Fruit fly (Drosophila melanogaster) whole organism: ENCODE measurements around the gene CG45061.

Experiments
- CG8478 ChIP-seq: fragments of >200 bp; optimal IDR thresholded peaks from 2 replicates; lab custom pipeline; 2018; ENCODE audit warnings: inconsistent platforms
- EcR ChIP-seq, 2 experiments: fragments of >200 bp; optimal IDR thresholded peaks; 2 replicates each; lab custom pipeline; 2017; ENCODE audit warnings: missing biosample characterization in 2 of 2, missing genetic modification characterization in 2 of 2, missing genetic modification reagents in 2 of 2
- pan ChIP-seq: fragments of >200 bp; optimal IDR thresholded peaks from 2 replicates; lab custom pipeline; 2017
- usp ChIP-seq: fragments of >200 bp; optimal IDR thresholded peaks from 2 replicates; lab custom pipeline; 2017; ENCODE audit warnings: missing biosample characterization, missing genetic modification characterization, mixed read lengths

- TF ChIP-seq EcR (GFP tag; optimal IDR thresholded peaks at IDR 0.05; lab: Kevin White, UChicago), result no peak
- TF ChIP-seq CG8478 (lab: Kevin White, UChicago), result no peak
- TF ChIP-seq usp, result no peak
- no peak for TF ChIP-seq pan (lab: Kevin White, UChicago)
Observed at dm6 chrX:9864882-9865281, 6.6 kb downstream of the CG45061 start, which contains the start of gene Ser7.
